Worm (Caenorhabditis elegans) whole organism, mixed stage, embryonic: ENCODE results near the gene ndub-2.

Experiments used
- bed-3 ChIP-seq: fragments of 200-800 bp; sonication (Bioruptor generic); optimal IDR thresholded peaks from 3 replicates; lab custom pipeline; 2018; ENCODE audit warnings: mild to moderate bottlenecking, missing genetic modification characterization, moderate library complexity, missing compliant biosample characterization
- blmp-1 ChIP-seq: fragments of 150-350 bp; optimal IDR thresholded peaks from 2 replicates; lab custom pipeline; 2014; ENCODE audit warnings: missing biosample characterization, missing genetic modification characterization
- ceh-43 ChIP-seq: fragments of 200-800 bp; sonication (Bioruptor generic); optimal IDR thresholded peaks from 2 replicates; lab custom pipeline; 2018; ENCODE audit warnings: mild to moderate bottlenecking, missing genetic modification characterization, moderate library complexity, missing compliant biosample characterization
- ces-1 ChIP-seq: fragments of 150-350 bp; optimal IDR thresholded peaks from 2 replicates; lab custom pipeline; 2014; ENCODE audit warnings: missing biosample characterization, missing genetic modification reagents, missing genetic modification characterization
- drap-1 ChIP-seq: fragments of 200-800 bp; sonication (Bioruptor generic); optimal IDR thresholded peaks from 3 replicates; lab custom pipeline; 2018; ENCODE audit warnings: mild to moderate bottlenecking, missing genetic modification characterization, missing compliant biosample characterization
- mab-5 ChIP-seq: fragments of 150-350 bp; optimal IDR thresholded peaks from 2 replicates; lab custom pipeline; 2014; ENCODE audit warnings: missing biosample characterization, missing genetic modification characterization
- nhr-12 ChIP-seq: fragments of 150-350 bp; optimal IDR thresholded peaks from 2 replicates; lab custom pipeline; 2014; ENCODE audit warnings: missing biosample characterization, missing genetic modification characterization
- nhr-237 ChIP-seq: fragments of 150-350 bp; optimal IDR thresholded peaks from 2 replicates; lab custom pipeline; 2014; ENCODE audit warnings: missing biosample characterization, missing genetic modification characterization
- nhr-28 ChIP-seq: fragments of 150-350 bp; optimal IDR thresholded peaks from 2 replicates; lab custom pipeline; 2014; ENCODE audit warnings: missing biosample characterization, missing genetic modification characterization
- nhr-76 ChIP-seq: sonication (generic microtip); optimal IDR thresholded peaks from 2 replicates; lab custom pipeline; 2017; ENCODE audit warnings: missing biosample characterization, missing genetic modification characterization
- pha-4 ChIP-seq: fragments of 150-350 bp; optimal IDR thresholded peaks from 2 replicates; lab custom pipeline; 2018; ENCODE audit warnings: missing biosample characterization, missing genetic modification reagents, missing genetic modification characterization
- snpc-4 ChIP-seq: fragments of 150-350 bp; optimal IDR thresholded peaks from 2 replicates; lab custom pipeline; 2014; ENCODE audit warnings: missing biosample characterization, missing genetic modification characterization
- unc-62 ChIP-seq: fragments of 150-350 bp; optimal IDR thresholded peaks from 2 replicates; lab custom pipeline; 2014; ENCODE audit warnings: missing biosample characterization, missing genetic modification reagents, missing genetic modification characterization

ce11 chrII:8969251-8970183, 26.6 kb upstream of the ndub-2 start, which contains the start of the genes szy-20 and C18E9.5:
- peak; percentile 55 for TF ChIP-seq nhr-237 (tag; lab: Kevin White, UChicago)
- TF ChIP-seq nhr-28 (tag; lab: Kevin White, UChicago), result no peak
- TF ChIP-seq mab-5 (tag; lab: Kevin White, UChicago), result no peak
- TF ChIP-seq bed-3 (GFP tag; lab: Kevin White, UChicago), result no peak
- no peak for TF ChIP-seq nhr-76 (tag; lab: Kevin White, UChicago)
- peak; percentile 65 for TF ChIP-seq ces-1 (GFP tag; lab: Kevin White, UChicago)
- peak; percentile 30 for TF ChIP-seq pha-4
- TF ChIP-seq unc-62 (GFP tag; lab: Kevin White, UChicago), result no peak
- TF ChIP-seq snpc-4 (tag; lab: Kevin White, UChicago), result no peak
- no peak for TF ChIP-seq nhr-12 (tag; lab: Kevin White, UChicago)
- no peak for TF ChIP-seq blmp-1 (tag; lab: Kevin White, UChicago)
- no peak for TF ChIP-seq ceh-43 (GFP tag; lab: Kevin White, UChicago)
- peak; percentile 8 for TF ChIP-seq drap-1 (GFP tag; lab: Kevin White, UChicago)
